Worm (Caenorhabditis elegans) whole organism, young adult: ENCODE measurements around the gene sru-40.

Experiments used
- F49E8.2 ChIP-seq: sonication (generic microtip); optimal IDR thresholded peaks from 3 replicates; lab custom pipeline; 2017; ENCODE audit warnings: missing genetic modification characterization, mild to moderate bottlenecking, missing compliant biosample characterization, antibody characterized with exemption, moderate library complexity; ENCODE audit not compliant: insufficient read depth
- Y56A3A.18 ChIP-seq: fragments of 200-800 bp; sonication (Bioruptor generic); IDR thresholded peaks from 2 replicates; pipeline ENCODE4 v1.3.6; 2022; ENCODE audit warnings: missing genetic modification reagents, missing genetic modification characterization, missing compliant biosample characterization
- Y95B8A.8 ChIP-seq: fragments of 200-800 bp; sonication (Bioruptor generic); IDR thresholded peaks from 2 replicates; pipeline ENCODE4 v1.3.6; 2022; ENCODE audit warnings: missing genetic modification reagents, missing genetic modification characterization, missing compliant biosample characterization
- attf-3 ChIP-seq: fragments of 200-800 bp; sonication (Bioruptor generic); conservative IDR thresholded peaks from 2 replicates; pipeline ENCODE4 v1.3.6; 2022; ENCODE audit warnings: missing genetic modification reagents, missing genetic modification characterization, missing compliant biosample characterization
- dpl-1 ChIP-seq: fragments of 150-350 bp; optimal IDR thresholded peaks from 2 replicates; lab custom pipeline; 2014; ENCODE audit warnings: missing biosample characterization, missing genetic modification reagents, missing genetic modification characterization
- him-1 ChIP-seq: sonication (generic microtip); optimal IDR thresholded peaks from 2 replicates; lab custom pipeline; 2016; ENCODE audit warnings: missing genotype, missing genetic modification reagents, missing genetic modification characterization, missing compliant biosample characterization
- madf-10 ChIP-seq: sonication (generic microtip); optimal IDR thresholded peaks from 2 replicates; lab custom pipeline; 2016; ENCODE audit warnings: mild to moderate bottlenecking, missing genetic modification characterization, missing compliant biosample characterization
- sdz-38 ChIP-seq: sonication (generic microtip); optimal IDR thresholded peaks from 2 replicates; lab custom pipeline; 2016; ENCODE audit warnings: missing genotype, missing genetic modification characterization, missing compliant biosample characterization
- unc-62 ChIP-seq: fragments of 150-350 bp; optimal IDR thresholded peaks from 2 replicates; lab custom pipeline; 2014; ENCODE audit warnings: missing biosample characterization, missing genetic modification reagents, missing genetic modification characterization
- ztf-28 ChIP-seq: fragments of 200-800 bp; sonication (Bioruptor generic); IDR thresholded peaks from 2 replicates; pipeline ENCODE4 v1.3.6; 2022; ENCODE audit warnings: missing genetic modification reagents, missing genetic modification characterization, missing compliant biosample characterization

DNA sequence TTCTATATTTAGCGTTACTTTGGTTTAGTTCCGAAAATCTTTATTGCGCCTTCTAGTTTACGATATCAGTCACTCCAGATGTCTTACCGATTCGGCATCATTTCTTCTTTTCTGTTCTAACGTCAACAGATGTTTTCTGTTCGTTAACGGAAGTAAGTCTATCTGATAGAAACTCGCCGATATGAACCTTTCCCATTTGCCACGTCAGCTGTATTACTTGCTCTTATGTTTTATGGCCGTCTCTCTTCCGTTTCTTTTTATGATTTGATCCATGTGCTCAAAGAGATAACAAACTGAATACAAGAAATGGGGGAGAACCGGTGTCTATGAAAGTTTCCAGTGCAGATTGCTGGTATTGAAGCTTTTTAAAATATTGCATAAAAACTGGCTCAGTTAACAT, 45.6 kb upstream of the sru-40 start, which contains the start of gene srab-26:
- TF ChIP-seq unc-62, result no peak
- no peak for TF ChIP-seq dpl-1 (GFP tag; lab: Kevin White, UChicago)
- no peak for TF ChIP-seq attf-3 (GFP tag; lab: Robert Waterston, UW)
- no peak for TF ChIP-seq madf-10 (tag; lab: Kevin White, UChicago)
- TF ChIP-seq him-1, result no peak
- TF ChIP-seq Y95B8A.8, result no peak
- TF ChIP-seq sdz-38 (tag; lab: Kevin White, UChicago), result no peak
- no peak for TF ChIP-seq F49E8.2 (tag; lab: Kevin White, UChicago)
- no peak for TF ChIP-seq Y56A3A.18
- TF ChIP-seq ztf-28 (GFP tag; lab: Robert Waterston, UW), result no peak
